Fruit fly (Drosophila melanogaster) whole organism, larva: ENCODE data around the gene CG11964.

Source experiments
- noc ChIP-seq: fragments of 200-800 bp; sonication (Bioruptor generic); optimal IDR thresholded peaks from 3 replicates; lab custom pipeline; 2019; ENCODE audit warnings: missing biosample characterization, mild to moderate bottlenecking, missing genetic modification characterization, moderate library complexity

CG11964 gene

DNA sequence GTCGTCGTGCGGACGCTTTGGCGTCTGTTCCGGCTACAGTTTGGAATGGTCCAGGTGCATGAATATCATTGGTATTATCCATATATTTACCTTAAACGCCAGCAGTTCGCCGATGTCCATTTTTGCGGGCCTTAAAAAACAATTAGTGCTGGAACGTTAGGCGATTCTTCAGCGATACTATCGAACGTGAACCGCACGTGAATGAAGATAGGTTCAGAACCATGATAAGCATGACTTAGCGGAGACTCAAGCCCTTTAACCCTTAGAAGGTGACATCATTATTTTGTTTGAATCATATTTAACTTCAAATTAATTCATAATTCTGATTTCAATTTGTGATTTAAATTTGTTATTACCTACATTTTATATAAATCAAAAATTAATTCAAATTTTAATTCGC, at the start of gene CG11964:
Gene CG11964 (minus strand): TSS at position 155 of the 400 bp plus-strand sequence.
- no peak for TF ChIP-seq noc (tag; lab: Kevin White, UChicago)

DNA sequence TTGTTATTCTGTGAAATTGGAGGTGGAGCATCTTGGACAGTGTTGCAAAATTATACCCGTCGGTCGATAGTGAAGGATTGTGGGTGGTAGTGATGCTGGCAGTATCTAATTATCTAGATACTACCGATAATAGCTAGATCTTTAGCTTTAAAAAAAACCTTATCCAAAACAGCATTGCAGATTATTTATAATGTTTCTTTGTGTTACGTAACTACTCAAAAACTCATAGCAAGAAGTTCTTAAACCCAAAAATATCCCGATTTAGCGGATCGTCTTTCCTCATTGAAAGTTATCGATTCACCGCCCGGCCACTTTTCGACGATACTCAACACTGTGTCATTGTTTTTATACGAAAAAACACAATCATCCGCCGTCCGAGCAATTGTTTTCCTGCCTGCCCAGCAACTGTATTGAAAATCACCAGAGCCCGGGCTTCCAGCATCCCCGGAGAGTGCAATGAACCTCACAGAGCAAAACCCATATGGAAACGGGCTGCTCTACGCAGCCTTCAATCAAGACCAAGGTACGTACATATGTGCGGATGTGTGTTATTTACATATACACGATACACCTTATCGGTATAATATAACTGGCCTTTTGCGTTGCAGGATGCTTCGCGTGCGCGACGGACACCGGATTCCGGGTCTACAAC, 48.2 kb upstream of the CG11964 start, which contains the start of gene CG11975:
Gene CG11975 (plus strand): TSS at position 326 of the 652 bp plus-strand sequence.
- peak; percentile 73 for TF ChIP-seq noc (tag; lab: Kevin White, UChicago)

DNA sequence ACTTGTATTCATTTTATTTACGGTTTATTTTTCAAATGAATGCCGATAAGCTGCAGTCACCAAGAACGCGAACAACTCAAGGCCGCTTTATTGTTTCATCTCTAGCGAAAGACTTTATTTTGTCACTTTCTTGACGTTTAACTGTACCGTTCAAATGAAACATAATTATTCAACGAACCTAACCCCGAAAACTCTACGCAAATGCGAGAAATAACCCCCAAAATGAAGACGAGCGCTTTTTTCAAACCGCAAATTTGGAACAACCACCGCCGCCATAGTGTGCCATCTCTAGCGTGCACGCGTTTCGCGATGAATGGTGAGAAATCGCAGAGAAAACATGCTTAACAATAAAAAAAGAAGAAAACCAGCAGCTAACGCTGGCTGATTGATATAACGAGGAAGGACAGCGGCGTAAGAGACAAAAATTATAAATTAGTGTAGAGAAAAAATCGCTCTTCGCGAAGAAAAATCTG, 39.8 kb upstream of the CG11964 start, which contains the start of gene CG11970:
Gene CG11970 (plus strand): TSS at position 117 of the 473 bp plus-strand sequence.
- TF ChIP-seq noc (tag; lab: Kevin White, UChicago), result no peak

DNA sequence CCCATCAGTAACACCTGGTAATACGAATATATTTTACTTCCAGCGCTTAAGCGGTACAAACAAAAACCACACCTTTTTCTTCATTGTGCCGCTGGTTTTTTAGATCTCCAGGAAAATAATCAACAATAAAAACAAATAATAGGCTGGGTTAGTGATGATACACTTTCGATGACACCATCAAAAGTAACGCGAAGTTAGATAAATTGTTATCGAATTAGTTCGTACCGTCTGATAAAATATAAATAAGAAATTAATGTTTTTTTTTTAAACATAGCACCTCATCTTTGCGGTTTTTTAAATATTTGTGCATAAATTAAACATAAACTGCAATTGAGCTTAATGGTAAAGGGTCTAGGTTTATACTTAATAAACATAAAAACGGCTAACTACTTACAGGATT, 39.3 kb upstream of the CG11964 start, which contains the start of gene RagA-B:
Gene RagA-B (minus strand): TSS at position 175 of the 400 bp plus-strand sequence.
- no peak for TF ChIP-seq noc (tag; lab: Kevin White, UChicago)

DNA sequence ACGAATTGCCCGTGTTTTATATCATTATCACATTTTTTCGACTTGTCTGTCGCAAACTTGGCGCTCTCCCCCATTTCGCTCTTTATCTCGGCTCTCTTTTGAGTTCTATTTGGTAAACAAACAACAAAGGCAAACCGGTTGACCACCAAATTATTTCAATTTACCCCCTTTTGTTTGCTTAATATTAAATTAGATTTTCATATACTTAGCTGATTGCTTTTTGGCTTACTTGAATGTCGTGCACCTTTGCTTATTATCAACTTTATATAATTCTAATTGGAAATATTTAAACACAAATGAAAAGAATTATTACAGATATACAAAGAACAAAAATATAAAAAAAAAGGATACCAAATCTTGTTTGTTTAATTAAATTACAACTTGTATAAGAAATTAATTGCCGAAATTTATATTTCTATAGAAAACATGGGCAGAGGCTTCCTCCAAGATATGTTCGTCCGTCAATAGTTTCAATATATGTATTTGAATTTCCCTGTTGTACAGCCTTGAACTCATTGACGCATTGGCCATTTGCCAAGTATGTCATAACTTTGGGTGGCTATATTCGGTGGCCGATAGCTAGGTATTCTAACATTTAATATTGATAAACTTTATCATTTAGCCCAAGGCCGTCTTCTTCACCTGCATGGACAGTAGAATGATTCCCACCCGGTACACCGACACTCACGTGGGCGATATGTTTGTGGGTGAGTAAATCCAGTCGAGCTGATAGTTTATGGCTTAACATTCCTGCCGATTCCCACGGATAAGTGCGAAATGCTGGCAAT, 36.6 kb upstream of the CG11964 start:
- no peak for TF ChIP-seq noc (tag; lab: Kevin White, UChicago)

DNA sequence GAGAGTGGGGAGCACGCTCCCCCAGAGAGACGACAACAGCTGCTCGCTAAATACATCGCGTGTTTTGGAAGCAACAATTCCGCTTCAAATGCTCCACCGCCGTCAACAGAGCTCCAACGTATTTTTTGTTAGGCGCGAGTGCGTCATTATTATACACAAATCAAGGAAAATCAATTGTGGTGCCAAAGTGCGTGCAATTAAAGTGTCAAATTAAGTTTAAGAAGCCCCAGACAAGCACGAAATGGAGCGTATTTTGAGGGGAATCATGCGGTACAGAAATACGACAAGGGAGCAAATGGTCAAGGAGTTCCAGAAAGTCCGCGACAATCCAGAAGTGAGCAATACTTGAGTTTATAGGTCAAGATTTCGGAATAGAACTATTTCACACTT, 36.0 kb upstream of the CG11964 start, which contains the start of gene CAHbeta:
Gene CAHbeta (plus strand): TSS at position 85 of the 390 bp plus-strand sequence.
- TF ChIP-seq noc (tag; lab: Kevin White, UChicago), result peak; percentile 40

DNA sequence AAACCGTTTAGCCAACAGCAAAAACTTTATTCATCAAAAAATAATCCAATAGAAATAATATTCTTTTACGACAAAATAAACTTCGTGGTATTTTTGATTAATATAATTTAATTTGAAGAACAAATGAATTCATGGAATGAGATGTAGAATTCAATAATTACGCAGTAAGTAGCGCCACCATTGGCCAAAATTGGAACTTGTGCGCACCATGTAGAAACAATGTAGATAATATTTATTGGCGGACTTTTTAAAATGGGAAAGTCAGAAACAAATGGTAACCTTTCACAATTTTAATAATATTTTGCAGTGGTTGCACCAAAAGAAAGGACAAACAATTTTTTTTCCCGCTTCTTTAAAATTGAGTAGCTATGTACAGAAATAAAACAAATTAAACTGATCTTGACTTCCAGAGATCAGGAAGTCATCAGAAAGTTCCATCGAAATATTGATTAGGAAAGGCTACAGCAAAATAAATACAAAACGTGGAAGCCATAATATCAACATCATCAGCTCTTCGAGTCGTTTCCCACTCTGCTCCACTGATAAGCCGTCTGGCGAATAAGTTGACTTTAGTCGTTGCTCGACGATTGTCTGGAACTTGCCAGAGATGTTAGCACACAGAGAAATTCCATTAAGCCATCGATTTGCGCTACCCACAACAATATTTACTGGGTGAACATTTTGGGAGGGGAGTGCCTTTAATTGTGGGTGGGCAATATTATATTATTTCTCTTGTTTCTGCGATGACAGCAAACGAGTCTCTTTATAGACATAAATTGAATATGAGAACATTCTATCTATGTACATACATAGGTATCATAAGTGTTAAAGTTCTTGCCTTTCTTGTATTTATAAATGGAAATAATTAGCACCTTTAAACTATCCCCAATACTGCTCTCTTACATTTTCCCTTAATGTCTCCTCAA, 35.3 kb upstream of the CG11964 start:
- TF ChIP-seq noc (tag; lab: Kevin White, UChicago), result peak; percentile 40

DNA sequence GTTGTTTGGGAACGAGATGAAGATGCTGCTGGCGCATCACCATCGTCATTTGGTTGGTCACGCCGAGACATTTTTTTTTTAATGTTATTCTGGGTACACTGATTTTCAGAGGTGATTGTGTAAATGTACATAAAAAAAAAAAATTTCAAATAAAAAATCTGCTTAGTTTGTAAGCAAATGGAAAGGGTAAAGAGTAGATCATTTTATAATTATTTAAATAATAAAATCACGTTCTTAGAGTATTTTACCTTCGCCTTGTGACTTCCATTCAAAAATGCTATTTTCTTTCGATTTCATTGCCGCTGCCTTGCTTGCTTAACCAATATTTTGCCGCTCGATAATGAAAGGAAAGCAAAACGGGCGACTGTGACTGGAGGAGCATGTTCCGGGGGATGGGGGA, 33.9 kb upstream of the CG11964 start:
- TF ChIP-seq noc (tag; lab: Kevin White, UChicago), result no peak

DNA sequence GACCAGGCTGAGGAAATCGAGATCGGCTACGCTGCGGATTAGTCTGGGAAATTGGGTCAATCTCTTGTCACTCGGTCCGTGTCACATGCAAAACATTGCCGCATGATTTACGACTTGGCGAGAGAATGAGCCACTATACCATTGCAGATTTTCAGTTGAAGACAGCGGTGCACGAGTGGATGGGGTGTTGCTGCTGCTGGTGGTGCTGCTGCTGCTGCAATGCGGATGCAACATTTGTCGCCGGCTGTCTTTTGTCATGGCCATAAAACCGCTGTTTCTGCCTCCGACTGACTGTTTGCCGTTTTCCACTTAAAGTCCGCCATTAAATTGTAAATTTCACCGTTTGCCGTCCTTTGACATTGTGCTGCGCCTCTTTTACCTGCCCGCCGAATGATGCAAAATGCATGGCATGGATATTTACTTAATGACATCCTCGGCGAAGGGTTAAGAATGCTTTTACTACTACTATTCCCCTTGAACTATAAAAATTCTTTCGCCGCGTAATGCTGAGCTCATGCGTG, 31.3 kb upstream of the CG11964 start:
- no peak for TF ChIP-seq noc (tag; lab: Kevin White, UChicago)

DNA sequence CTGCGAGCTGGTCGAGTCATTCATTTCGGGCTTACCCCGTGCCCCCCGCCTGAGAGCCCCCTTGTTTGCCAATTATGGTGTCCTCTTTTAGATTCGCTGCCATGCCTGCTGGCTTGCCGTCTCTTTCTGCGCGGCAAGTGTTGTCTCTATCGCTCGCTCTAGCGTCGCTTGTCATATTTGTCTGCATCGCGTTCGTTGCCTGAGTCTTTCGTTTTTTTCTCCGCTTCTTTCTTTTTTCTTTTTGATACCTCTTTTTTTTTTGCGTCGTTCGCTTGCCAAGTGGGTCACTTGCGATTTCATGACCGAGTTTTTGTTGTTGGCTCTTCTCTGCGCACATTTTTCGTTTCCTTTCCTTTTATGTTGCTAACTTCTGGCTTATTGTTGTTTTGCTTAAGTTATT, 27.0 kb upstream of the CG11964 start:
- TF ChIP-seq noc (tag; lab: Kevin White, UChicago), result no peak

DNA sequence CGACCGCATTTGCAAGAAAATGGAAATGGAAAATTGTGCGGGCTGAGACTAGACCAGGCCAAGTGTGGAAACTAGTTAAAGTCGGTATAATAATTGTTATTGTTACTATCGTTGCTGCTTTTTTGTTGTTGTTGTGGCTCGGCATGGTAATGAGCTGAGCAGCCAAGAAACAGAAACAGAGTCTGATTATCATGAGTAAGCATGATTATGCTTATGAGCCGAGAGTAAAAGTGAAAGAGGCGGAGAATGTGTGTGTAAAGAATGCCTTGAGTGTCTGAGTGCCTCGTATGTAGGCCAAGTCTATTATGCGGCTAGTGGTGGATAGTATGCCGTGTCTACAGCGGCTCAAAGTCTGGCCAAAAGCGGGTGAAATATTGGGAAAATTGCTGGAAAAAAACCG, 25.9 kb upstream of the CG11964 start:
- TF ChIP-seq noc (tag; lab: Kevin White, UChicago), result no peak

DNA sequence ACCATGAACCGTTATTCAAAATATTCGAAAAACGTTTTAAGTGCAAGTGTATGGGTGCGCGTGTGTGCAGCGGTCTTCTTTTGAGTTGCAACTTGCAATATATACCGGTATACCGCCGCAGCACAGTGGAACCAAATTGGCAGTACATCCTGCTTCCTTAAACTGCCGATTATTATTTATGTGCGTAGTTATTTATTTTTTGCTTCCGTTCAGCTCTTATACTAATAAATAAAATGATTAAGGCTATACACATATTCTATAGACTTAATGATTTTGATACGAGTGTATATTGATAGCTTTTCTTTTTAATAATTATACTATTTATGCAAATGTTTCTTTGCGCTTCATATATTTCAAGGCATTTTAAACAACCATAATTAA, 25.1 kb upstream of the CG11964 start:
- TF ChIP-seq noc (tag; lab: Kevin White, UChicago), result no peak

DNA sequence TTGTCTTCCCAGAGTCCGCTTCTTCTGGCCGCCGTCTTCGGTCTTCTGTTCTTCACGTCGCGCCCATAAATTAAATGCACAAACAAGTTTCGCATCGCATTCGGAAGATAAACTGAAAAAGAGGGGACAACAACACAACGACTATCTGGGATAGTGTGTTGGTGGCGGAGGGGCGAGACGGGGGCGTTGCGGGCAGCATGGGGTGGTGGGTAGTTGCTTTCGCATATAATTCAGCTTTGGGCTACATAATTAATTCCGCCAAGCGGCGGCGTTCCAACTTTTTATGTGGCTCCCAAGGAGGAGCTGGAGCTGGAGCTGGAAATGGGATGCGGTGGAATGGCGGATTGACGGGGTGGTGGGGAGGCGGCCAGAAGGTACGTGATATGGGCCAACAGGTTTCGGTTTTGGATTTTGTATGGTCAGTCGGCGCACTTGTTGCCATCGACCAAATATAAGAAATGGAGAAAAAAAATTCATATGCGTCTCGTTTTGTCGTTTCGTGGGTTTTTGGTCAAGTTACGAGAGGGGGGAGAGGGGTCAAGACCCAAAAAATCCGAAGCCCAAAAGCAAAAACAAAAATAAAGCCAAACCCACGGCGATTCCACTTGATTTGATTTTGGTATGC, 24.6 kb upstream of the CG11964 start:
- no peak for TF ChIP-seq noc (tag; lab: Kevin White, UChicago)

DNA sequence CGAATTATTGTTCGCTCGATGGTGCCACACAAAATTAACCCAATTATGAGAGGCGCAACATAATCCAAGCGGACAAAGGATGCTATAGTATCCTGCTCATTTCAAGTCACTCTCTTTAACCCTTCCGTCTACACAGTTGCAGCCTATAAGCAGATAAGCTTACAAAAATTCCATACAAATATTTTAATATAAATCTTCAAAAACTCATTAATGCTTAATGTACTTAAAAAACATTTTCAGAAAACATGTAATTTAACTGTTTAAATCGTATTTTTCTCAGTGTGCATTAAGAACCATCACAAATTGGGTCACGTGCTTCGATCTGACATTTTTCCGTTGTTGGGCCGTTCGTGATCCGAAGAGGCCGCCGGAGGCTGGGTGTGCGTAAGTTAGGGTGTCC, 24.0 kb upstream of the CG11964 start:
- no peak for TF ChIP-seq noc (tag; lab: Kevin White, UChicago)

DNA sequence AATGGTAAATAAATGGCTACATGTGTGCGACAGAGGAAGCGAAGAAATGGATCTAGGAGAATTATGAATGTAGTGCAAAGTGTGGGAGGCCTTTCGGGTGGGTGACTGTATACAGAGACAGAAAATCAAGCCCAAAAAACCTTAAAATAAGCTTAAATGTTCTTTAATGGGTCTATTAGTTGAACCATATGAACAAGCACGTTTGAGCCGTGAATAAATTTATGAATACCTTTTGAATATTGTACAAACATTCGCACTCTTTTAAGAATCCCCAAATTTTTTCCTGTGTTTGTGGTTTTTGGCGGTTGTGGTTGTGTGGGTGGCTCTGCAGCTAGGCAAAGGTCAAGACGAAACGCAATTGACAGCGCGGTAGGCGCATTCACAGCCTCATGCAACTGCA, 21.8 kb upstream of the CG11964 start:
- no peak for TF ChIP-seq noc (tag; lab: Kevin White, UChicago)
